Worm (Caenorhabditis elegans) whole organism, L3 larva: ENCODE results near the gene srx-108.

Source experiments
- R02D3.7 ChIP-seq: fragments of 150-350 bp; optimal IDR thresholded peaks from 2 replicates; lab custom pipeline; 2014; ENCODE audit warnings: missing biosample characterization, missing genetic modification characterization
- ZK546.5 ChIP-seq: sonication (generic microtip); optimal IDR thresholded peaks from 2 replicates; lab custom pipeline; 2017; ENCODE audit warnings: missing biosample characterization, missing genetic modification characterization
- aly-2 ChIP-seq: fragments of 150-350 bp; optimal IDR thresholded peaks from 2 replicates; lab custom pipeline; 2014; ENCODE audit warnings: missing biosample characterization, missing genetic modification characterization
- ama-1 ChIP-seq: fragments of 150-350 bp; optimal IDR thresholded peaks from 2 replicates; lab custom pipeline; 2018
- ceh-16 ChIP-seq: sonication (generic microtip); optimal IDR thresholded peaks from 2 replicates; lab custom pipeline; 2017; ENCODE audit warnings: missing biosample characterization, missing genetic modification characterization
- ceh-82 ChIP-seq: fragments of 150-350 bp; optimal IDR thresholded peaks from 2 replicates; lab custom pipeline; 2014; ENCODE audit warnings: missing biosample characterization, missing genetic modification characterization
- ceh-9 ChIP-seq: sonication (generic microtip); optimal IDR thresholded peaks from 2 replicates; lab custom pipeline; 2018; ENCODE audit warnings: missing biosample characterization, missing genetic modification characterization
- egl-27 ChIP-seq: sonication (generic microtip); optimal IDR thresholded peaks from 4 replicates; lab custom pipeline; 2017; ENCODE audit warnings: missing biosample characterization, missing genetic modification reagents, missing genetic modification characterization
- egl-5 ChIP-seq: fragments of 150-350 bp; optimal IDR thresholded peaks from 2 replicates; lab custom pipeline; 2017; ENCODE audit warnings: missing biosample characterization, missing genetic modification reagents, missing genetic modification characterization, inconsistent platforms
- elt-1 ChIP-seq: fragments of 150-350 bp; optimal IDR thresholded peaks from 2 replicates; lab custom pipeline; 2014; ENCODE audit warnings: missing biosample characterization, missing genetic modification characterization
- elt-2 ChIP-seq: sonication (generic microtip); optimal IDR thresholded peaks from 2 replicates; lab custom pipeline; 2016; ENCODE audit warnings: missing genetic modification reagents, mild to moderate bottlenecking, missing genetic modification characterization, missing compliant biosample characterization
- elt-3 ChIP-seq, 3 experiments: fragments of 150-350 bp in 1 of 3; sonication (generic microtip) in 2 of 3; optimal IDR thresholded peaks; 2 replicates in 2 of 3; 4 replicates in 1 of 3; lab custom pipeline; 2014 to 2017; ENCODE audit warnings: missing biosample characterization in 3 of 3, missing genetic modification characterization in 3 of 3
- eor-1 ChIP-seq, 2 experiments: fragments of 150-350 bp; optimal IDR thresholded peaks; 2 replicates each; lab custom pipeline; 2014 to 2018; ENCODE audit warnings: missing biosample characterization in 2 of 2, missing genetic modification characterization in 2 of 2
- fkh-10 ChIP-seq: sonication (generic microtip); optimal IDR thresholded peaks from 2 replicates; lab custom pipeline; 2017; ENCODE audit warnings: missing biosample characterization, missing genetic modification reagents, missing genetic modification characterization
- fkh-2 ChIP-seq: fragments of 150-350 bp; optimal IDR thresholded peaks from 2 replicates; lab custom pipeline; 2014; ENCODE audit warnings: missing biosample characterization, missing genetic modification reagents, missing genetic modification characterization
- lin-15B ChIP-seq: fragments of 150-350 bp; optimal IDR thresholded peaks from 2 replicates; lab custom pipeline; 2014; ENCODE audit warnings: missing biosample characterization, missing genetic modification characterization
- lin-39 ChIP-seq: fragments of 150-350 bp; optimal IDR thresholded peaks from 2 replicates; lab custom pipeline; 2018; ENCODE audit warnings: missing biosample characterization, missing genetic modification reagents, missing genetic modification characterization
- mdl-1 ChIP-seq: fragments of 150-350 bp; optimal IDR thresholded peaks from 2 replicates; lab custom pipeline; 2014; ENCODE audit warnings: missing biosample characterization, missing genetic modification characterization
- nfya-1 ChIP-seq: sonication (generic microtip); optimal IDR thresholded peaks from 2 replicates; lab custom pipeline; 2017; ENCODE audit warnings: missing genetic modification characterization, mild to moderate bottlenecking, missing compliant biosample characterization, antibody characterized with exemption, moderate library complexity; ENCODE audit not compliant: insufficient read depth
- nhr-12 ChIP-seq: fragments of 150-350 bp; optimal IDR thresholded peaks from 2 replicates; lab custom pipeline; 2014; ENCODE audit warnings: missing biosample characterization, missing genetic modification characterization
- nhr-237 ChIP-seq: fragments of 150-350 bp; optimal IDR thresholded peaks from 2 replicates; lab custom pipeline; 2014; ENCODE audit warnings: missing biosample characterization, missing genetic modification characterization
- nhr-25 ChIP-seq: sonication (generic microtip); optimal IDR thresholded peaks from 2 replicates; lab custom pipeline; 2017; ENCODE audit warnings: missing biosample characterization, missing genetic modification characterization
- nhr-28 ChIP-seq: fragments of 150-350 bp; optimal IDR thresholded peaks from 2 replicates; lab custom pipeline; 2014; ENCODE audit warnings: missing biosample characterization, missing genetic modification characterization
- nhr-43 ChIP-seq: sonication (generic microtip); optimal IDR thresholded peaks from 2 replicates; lab custom pipeline; 2016; ENCODE audit warnings: mild to moderate bottlenecking, missing genetic modification characterization, missing compliant biosample characterization; ENCODE audit not compliant: poor library complexity, severe bottlenecking
- nhr-77 ChIP-seq: fragments of 150-350 bp; optimal IDR thresholded peaks from 2 replicates; lab custom pipeline; 2014; ENCODE audit warnings: missing biosample characterization, missing genetic modification characterization
- pha-4 ChIP-seq: fragments of 150-350 bp; optimal IDR thresholded peaks from 2 replicates; lab custom pipeline; 2014; ENCODE audit warnings: missing biosample characterization, missing genetic modification reagents, missing genetic modification characterization
- skn-1 ChIP-seq: fragments of 150-350 bp; optimal IDR thresholded peaks from 2 replicates; lab custom pipeline; 2014; ENCODE audit warnings: missing biosample characterization, missing genetic modification characterization
- snpc-4 ChIP-seq: fragments of 150-350 bp; optimal IDR thresholded peaks from 2 replicates; lab custom pipeline; 2014; ENCODE audit warnings: missing biosample characterization, missing genetic modification characterization
- unc-39 ChIP-seq: sonication (generic microtip); optimal IDR thresholded peaks from 4 replicates; lab custom pipeline; 2017; ENCODE audit warnings: missing biosample characterization, missing genetic modification characterization
- unc-62 ChIP-seq: fragments of 150-350 bp; sonication (generic microtip); optimal IDR thresholded peaks from 4 replicates; lab custom pipeline; 2014; ENCODE audit warnings: missing biosample characterization, missing genetic modification reagents, missing genetic modification characterization
- zag-1 ChIP-seq: fragments of 150-350 bp; optimal IDR thresholded peaks from 2 replicates; lab custom pipeline; 2014; ENCODE audit warnings: missing biosample characterization, missing genetic modification characterization
- ztf-11 ChIP-seq: fragments of 150-350 bp; optimal IDR thresholded peaks from 2 replicates; lab custom pipeline; 2014; ENCODE audit warnings: missing biosample characterization, missing genetic modification characterization

Gene srx-108

ce11 chrII:3663796-3664195, 41.6 kb upstream of the srx-108 start, which contains the start of gene F19B10.6:
Gene F19B10.6, minus strand, starts transcription at chrII:3663896.
- no peak for TF ChIP-seq nhr-77 (tag; lab: Kevin White, UChicago)
- TF ChIP-seq eor-1 (tag; optimal IDR thresholded peaks at IDR 0.05; lab: Kevin White, UChicago), result no peak
- no peak for TF ChIP-seq fkh-10 (GFP tag; lab: Kevin White, UChicago)
- no peak for TF ChIP-seq zag-1 (tag; lab: Kevin White, UChicago)
- no peak for TF ChIP-seq lin-39 (tag; lab: Kevin White, UChicago)
- no peak for TF ChIP-seq fkh-2 (tag; lab: Kevin White, UChicago)
- TF ChIP-seq nhr-237, result no peak
- TF ChIP-seq ama-1 (lab: Kevin White, UChicago), result no peak
- no peak for TF ChIP-seq R02D3.7 (tag; lab: Kevin White, UChicago)
- no peak for TF ChIP-seq nhr-43 (tag; lab: Kevin White, UChicago)

ce11 chrII:3664470-3664869, 41.0 kb upstream of the srx-108 start, which contains the start of gene F19B10.3:
Gene F19B10.3, plus strand, starts transcription at chrII:3664770.
- TF ChIP-seq ztf-11, result no peak
- no peak for TF ChIP-seq nhr-28 (tag; lab: Kevin White, UChicago)
- no peak for TF ChIP-seq aly-2 (tag; lab: Kevin White, UChicago)
- TF ChIP-seq nhr-12 (tag; lab: Kevin White, UChicago), result no peak

DNA sequence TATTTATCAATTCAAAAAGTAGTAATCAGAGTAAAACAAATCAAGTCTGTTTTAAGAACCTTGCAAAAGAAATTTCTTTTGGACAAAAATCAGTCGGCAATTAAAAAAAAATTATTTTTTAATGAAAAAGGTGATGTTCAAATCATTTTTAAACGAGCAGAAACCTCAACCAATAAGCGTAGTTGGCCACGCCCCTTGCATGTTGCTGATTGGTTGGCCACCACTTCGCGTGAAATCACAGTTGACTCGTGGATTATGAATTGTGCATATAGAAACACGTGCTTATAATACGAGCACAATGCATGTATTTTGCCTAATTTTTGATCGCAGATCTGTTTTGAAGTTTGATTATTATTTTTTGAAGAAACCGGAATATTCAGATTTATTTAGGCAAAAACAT, 40.2 kb upstream of the srx-108 start:
- TF ChIP-seq fkh-10 (GFP tag; lab: Kevin White, UChicago) (no peak), zag-1 (tag; lab: Kevin White, UChicago) (no peak), ceh-9 (tag; lab: Kevin White, UChicago) (no peak), egl-5 (tag; lab: Kevin White, UChicago) (no peak), skn-1 (tag; lab: Kevin White, UChicago) (no peak), fkh-2 (tag; lab: Kevin White, UChicago) (no peak), nfya-1 (tag; lab: Kevin White, UChicago) (peak; percentile 55), elt-2 (tag; lab: Kevin White, UChicago) (no peak)

- no peak for TF ChIP-seq unc-62 (GFP tag; lab: Kevin White, UChicago)
- no peak for TF ChIP-seq nhr-237
- TF ChIP-seq snpc-4, result no peak
- no peak for TF ChIP-seq nhr-25
- TF ChIP-seq elt-2 (tag; lab: Kevin White, UChicago), result no peak
Measured at ce11 chrII:3669315-3669714, 36.1 kb upstream of the srx-108 start, which contains the start of gene srx-97. Gene srx-97, minus strand, starts transcription at chrII:3669415.

- TF ChIP-seq elt-3 (tag; optimal IDR thresholded peaks at IDR 0.05; lab: Kevin White, UChicago) (no peak), nhr-28 (tag; lab: Kevin White, UChicago) (no peak), unc-39 (tag; lab: Kevin White, UChicago) (no peak), ZK546.5 (no peak), ama-1 (lab: Kevin White, UChicago) (no peak), mdl-1 (no peak), pha-4 (no peak), nfya-1 (tag; lab: Kevin White, UChicago) (no peak), ceh-82 (tag; lab: Kevin White, UChicago) (no peak), ceh-16 (tag; lab: Kevin White, UChicago) (no peak), eor-1 (tag; optimal IDR thresholded peaks at IDR 0.05; lab: Kevin White, UChicago) (no peak), elt-1 (tag; lab: Kevin White, UChicago) (no peak), R02D3.7 (tag; lab: Kevin White, UChicago) (no peak), lin-15B (no peak)
Measured at ce11 chrII:3670956-3671355, 34.5 kb upstream of the srx-108 start, which contains the start of gene srx-98. Gene srx-98, minus strand, starts transcription at chrII:3671056.

ce11 chrII:3673493-3673892, 31.9 kb upstream of the srx-108 start, which contains the start of gene sea-1:
Gene sea-1, minus strand, starts transcription at chrII:3673593.
- TF ChIP-seq egl-27 (tag; lab: Kevin White, UChicago), result no peak
